Worm (Caenorhabditis elegans) whole organism, L3 larva: ENCODE results near the gene pfk-1.1.
A peak's percentile ranks its signal among the peaks of the same experiment; 100 is the strongest.

Experiments
- R02D3.7 ChIP-seq: fragments of 150-350 bp; optimal IDR thresholded peaks from 2 replicates; lab custom pipeline; 2014; ENCODE audit warnings: missing biosample characterization, missing genetic modification characterization
- ZK546.5 ChIP-seq: sonication (generic microtip); optimal IDR thresholded peaks from 2 replicates; lab custom pipeline; 2017; ENCODE audit warnings: missing biosample characterization, missing genetic modification characterization
- ama-1 ChIP-seq: fragments of 150-350 bp; optimal IDR thresholded peaks from 2 replicates; lab custom pipeline; 2018
- ceh-28 ChIP-seq: fragments of 150-350 bp; optimal IDR thresholded peaks from 2 replicates; lab custom pipeline; 2014; ENCODE audit warnings: missing biosample characterization, missing genetic modification reagents, missing genetic modification characterization
- ceh-9 ChIP-seq: sonication (generic microtip); optimal IDR thresholded peaks from 2 replicates; lab custom pipeline; 2018; ENCODE audit warnings: missing biosample characterization, missing genetic modification characterization
- egl-27 ChIP-seq: sonication (generic microtip); optimal IDR thresholded peaks from 4 replicates; lab custom pipeline; 2017; ENCODE audit warnings: missing biosample characterization, missing genetic modification reagents, missing genetic modification characterization
- elt-1 ChIP-seq: fragments of 150-350 bp; optimal IDR thresholded peaks from 2 replicates; lab custom pipeline; 2014; ENCODE audit warnings: missing biosample characterization, missing genetic modification characterization
- elt-2 ChIP-seq: sonication (generic microtip); optimal IDR thresholded peaks from 2 replicates; lab custom pipeline; 2016; ENCODE audit warnings: missing genetic modification reagents, mild to moderate bottlenecking, missing genetic modification characterization, missing compliant biosample characterization
- elt-3 ChIP-seq, 3 experiments: fragments of 150-350 bp in 1 of 3; sonication (generic microtip) in 2 of 3; optimal IDR thresholded peaks; 2 replicates in 2 of 3; 4 replicates in 1 of 3; lab custom pipeline; 2014 to 2017; ENCODE audit warnings: missing biosample characterization in 3 of 3, missing genetic modification characterization in 3 of 3
- fos-1 ChIP-seq: fragments of 150-350 bp; optimal IDR thresholded peaks from 2 replicates; lab custom pipeline; 2014; ENCODE audit warnings: missing biosample characterization, missing genetic modification characterization
- jun-1 ChIP-seq: fragments of 150-350 bp; optimal IDR thresholded peaks from 2 replicates; lab custom pipeline; 2014; ENCODE audit warnings: missing biosample characterization, missing genetic modification reagents, missing genetic modification characterization
- lin-15B ChIP-seq: fragments of 150-350 bp; optimal IDR thresholded peaks from 2 replicates; lab custom pipeline; 2014; ENCODE audit warnings: missing biosample characterization, missing genetic modification characterization
- lin-39 ChIP-seq: fragments of 150-350 bp; optimal IDR thresholded peaks from 2 replicates; lab custom pipeline; 2018; ENCODE audit warnings: missing biosample characterization, missing genetic modification reagents, missing genetic modification characterization
- nfya-1 ChIP-seq: sonication (generic microtip); optimal IDR thresholded peaks from 2 replicates; lab custom pipeline; 2017; ENCODE audit warnings: missing genetic modification characterization, mild to moderate bottlenecking, missing compliant biosample characterization, antibody characterized with exemption, moderate library complexity; ENCODE audit not compliant: insufficient read depth
- nhr-11 ChIP-seq: fragments of 150-350 bp; optimal IDR thresholded peaks from 2 replicates; lab custom pipeline; 2014; ENCODE audit warnings: missing biosample characterization, missing genetic modification characterization
- nhr-23 ChIP-seq: fragments of 150-350 bp; optimal IDR thresholded peaks from 2 replicates; lab custom pipeline; 2014; ENCODE audit warnings: missing biosample characterization, missing genetic modification reagents, missing genetic modification characterization
- nhr-237 ChIP-seq: fragments of 150-350 bp; optimal IDR thresholded peaks from 2 replicates; lab custom pipeline; 2014; ENCODE audit warnings: missing biosample characterization, missing genetic modification characterization
- nhr-25 ChIP-seq: sonication (generic microtip); optimal IDR thresholded peaks from 2 replicates; lab custom pipeline; 2017; ENCODE audit warnings: missing biosample characterization, missing genetic modification characterization
- nhr-76 ChIP-seq: fragments of 150-350 bp; sonication (generic microtip); optimal IDR thresholded peaks from 5 replicates; lab custom pipeline; 2014; ENCODE audit warnings: missing biosample characterization, missing genetic modification characterization
- nhr-77 ChIP-seq: fragments of 150-350 bp; optimal IDR thresholded peaks from 2 replicates; lab custom pipeline; 2014; ENCODE audit warnings: missing biosample characterization, missing genetic modification characterization
- pha-4 ChIP-seq: fragments of 150-350 bp; optimal IDR thresholded peaks from 2 replicates; lab custom pipeline; 2014; ENCODE audit warnings: missing biosample characterization, missing genetic modification reagents, missing genetic modification characterization
- sea-2 ChIP-seq: fragments of 150-350 bp; sonication (generic microtip); optimal IDR thresholded peaks from 4 replicates; lab custom pipeline; 2014; ENCODE audit warnings: missing biosample characterization, missing genetic modification reagents, missing genetic modification characterization
- snpc-4 ChIP-seq: fragments of 150-350 bp; optimal IDR thresholded peaks from 2 replicates; lab custom pipeline; 2014; ENCODE audit warnings: missing biosample characterization, missing genetic modification characterization
- unc-62 ChIP-seq: fragments of 150-350 bp; sonication (generic microtip); optimal IDR thresholded peaks from 4 replicates; lab custom pipeline; 2014; ENCODE audit warnings: missing biosample characterization, missing genetic modification reagents, missing genetic modification characterization
- zag-1 ChIP-seq: fragments of 150-350 bp; optimal IDR thresholded peaks from 2 replicates; lab custom pipeline; 2014; ENCODE audit warnings: missing biosample characterization, missing genetic modification characterization
- ztf-11 ChIP-seq: fragments of 150-350 bp; optimal IDR thresholded peaks from 2 replicates; lab custom pipeline; 2014; ENCODE audit warnings: missing biosample characterization, missing genetic modification characterization

pfk-1.1 gene

DNA sequence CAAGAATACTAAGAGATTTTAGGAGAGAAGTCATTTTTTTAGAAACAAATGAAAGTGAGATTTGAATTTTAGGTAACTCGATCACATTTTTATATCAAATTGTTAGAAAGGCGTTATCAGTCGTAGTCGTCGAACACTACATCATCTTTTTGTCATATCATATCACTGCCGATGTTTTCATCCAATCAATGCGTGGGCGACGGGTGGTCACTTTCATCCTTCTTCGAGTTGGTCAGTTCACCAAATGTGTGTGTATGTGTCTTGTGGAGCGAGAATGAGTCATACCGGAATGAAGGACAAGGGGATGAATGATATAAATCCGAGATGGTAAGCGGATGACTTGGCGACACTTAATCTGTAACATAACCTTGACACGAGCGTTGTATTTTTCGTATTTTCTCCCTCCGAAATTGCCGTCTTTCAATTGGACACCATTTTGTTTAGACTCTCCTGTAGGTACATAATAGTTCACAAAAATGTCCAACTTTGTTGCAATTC lies 5.9 kb downstream of the pfk-1.1 start, which contains the start of the genes Y41G9A.10 and Y41G9A.5:
Y41G9A.10 (minus strand) TSS at position 51 of the 498 bp plus-strand sequence.
Y41G9A.5 (plus strand) TSS at position 160 of the 498 bp plus-strand sequence.
- TF ChIP-seq ZK546.5 (tag; lab: Kevin White, UChicago) (no peak), nhr-11 (no peak), ceh-9 (tag; lab: Kevin White, UChicago) (no peak), snpc-4 (tag; lab: Kevin White, UChicago) (no peak), nhr-25 (tag; lab: Kevin White, UChicago) (peak; percentile 19), nhr-23 (tag; lab: Kevin White, UChicago) (peak; percentile 36), lin-39 (tag; lab: Kevin White, UChicago) (no peak), nhr-77 (tag; lab: Kevin White, UChicago) (no peak), elt-3 (tag; optimal IDR thresholded peaks at IDR 0.05; lab: Kevin White, UChicago) (peak in 2 of 3 experiments; percentile 40 to 63), nhr-237 (no peak), elt-1 (tag; lab: Kevin White, UChicago) (no peak), ama-1 (no peak)

DNA sequence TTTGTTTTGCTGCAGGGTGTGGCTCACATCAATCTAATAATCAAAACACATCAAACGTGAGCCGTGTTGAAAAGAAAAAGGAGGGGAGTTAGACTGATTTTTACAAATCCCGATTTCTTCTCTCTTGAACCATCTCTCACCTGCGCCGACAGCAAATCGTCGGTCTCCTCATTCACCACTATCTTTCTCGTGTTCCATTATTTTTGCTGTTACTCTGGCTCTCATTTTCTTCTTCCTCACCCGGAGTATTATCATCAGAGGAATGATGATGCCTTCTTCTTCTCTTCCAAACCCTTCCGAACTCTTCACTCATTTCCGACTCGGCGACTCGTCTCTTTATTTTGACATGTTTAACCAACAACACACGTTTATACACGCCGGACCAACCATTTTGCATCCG lies 9.6 kb downstream of the pfk-1.1 start:
- TF ChIP-seq unc-62 (GFP tag; lab: Kevin White, UChicago): peak; percentile 41
- no peak for TF ChIP-seq lin-15B (tag; lab: Kevin White, UChicago)
- no peak for TF ChIP-seq nhr-23 (tag; lab: Kevin White, UChicago)

DNA sequence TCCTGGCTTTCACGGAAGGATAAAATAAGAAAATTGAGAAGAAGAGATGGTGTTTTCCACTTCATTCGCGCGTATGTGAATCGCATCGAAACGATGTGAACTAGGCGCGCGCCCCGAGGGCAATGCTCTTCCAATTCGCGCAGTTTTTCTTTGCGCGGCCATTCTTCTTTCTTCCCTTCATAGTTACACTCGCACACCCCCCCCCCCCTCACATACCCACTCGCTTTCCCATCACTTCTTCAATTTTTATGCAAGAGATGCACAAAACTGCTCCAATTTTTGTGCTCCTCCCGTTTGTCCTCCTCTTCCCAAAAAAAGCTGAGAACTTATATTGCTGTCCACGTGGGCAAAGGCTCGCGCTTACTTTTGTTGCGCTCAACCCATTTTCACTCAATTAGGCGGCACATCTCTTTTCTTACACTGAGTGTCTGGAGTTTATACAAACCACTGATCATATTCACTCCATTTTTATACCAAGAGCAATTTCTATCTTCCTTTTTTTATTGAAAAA lies 12.9 kb downstream of the pfk-1.1 start:
- TF ChIP-seq nfya-1 (peak; percentile 7), ceh-28 (tag; lab: Kevin White, UChicago) (no peak)
- TF ChIP-seq, all 47 proteins: peak for 1

DNA sequence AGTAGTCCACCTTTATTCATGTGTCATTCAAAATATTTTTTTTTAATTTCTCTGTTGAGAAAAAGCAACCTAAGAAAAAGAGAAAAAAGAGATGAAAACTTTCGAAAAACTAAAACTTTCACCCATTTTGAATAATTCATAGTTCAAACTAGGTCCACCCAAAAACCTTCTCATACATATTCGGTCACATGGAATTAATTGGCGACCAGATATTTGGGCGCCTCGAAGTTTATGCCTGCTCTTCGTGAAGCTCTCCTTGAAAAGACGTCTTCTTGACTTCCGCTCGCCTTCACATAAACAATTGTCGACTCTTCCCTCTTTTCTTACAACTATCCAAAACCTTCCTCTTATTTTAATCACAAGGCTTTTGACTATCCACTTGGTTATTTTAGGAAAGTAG lies 15.0 kb downstream of the pfk-1.1 start:
- no peak for TF ChIP-seq sea-2 (GFP tag; lab: Kevin White, UChicago)
- no peak for TF ChIP-seq nhr-11
- TF ChIP-seq zag-1 (tag; lab: Kevin White, UChicago): no peak
- no peak for TF ChIP-seq jun-1
- no peak for TF ChIP-seq nhr-77 (tag; lab: Kevin White, UChicago)
- no peak for TF ChIP-seq egl-27 (tag; lab: Kevin White, UChicago)
- no peak for TF ChIP-seq nhr-23 (tag; lab: Kevin White, UChicago)
- TF ChIP-seq ceh-28 (tag; lab: Kevin White, UChicago): no peak
- TF ChIP-seq ceh-9 (tag; lab: Kevin White, UChicago): no peak
- no peak for TF ChIP-seq nhr-76
- TF ChIP-seq unc-62 (GFP tag; lab: Kevin White, UChicago): no peak
- no peak for TF ChIP-seq fos-1 (tag; lab: Kevin White, UChicago)
- TF ChIP-seq ama-1: no peak
- TF ChIP-seq R02D3.7 (tag; lab: Kevin White, UChicago): no peak
- TF ChIP-seq nhr-25 (tag; lab: Kevin White, UChicago): no peak

DNA sequence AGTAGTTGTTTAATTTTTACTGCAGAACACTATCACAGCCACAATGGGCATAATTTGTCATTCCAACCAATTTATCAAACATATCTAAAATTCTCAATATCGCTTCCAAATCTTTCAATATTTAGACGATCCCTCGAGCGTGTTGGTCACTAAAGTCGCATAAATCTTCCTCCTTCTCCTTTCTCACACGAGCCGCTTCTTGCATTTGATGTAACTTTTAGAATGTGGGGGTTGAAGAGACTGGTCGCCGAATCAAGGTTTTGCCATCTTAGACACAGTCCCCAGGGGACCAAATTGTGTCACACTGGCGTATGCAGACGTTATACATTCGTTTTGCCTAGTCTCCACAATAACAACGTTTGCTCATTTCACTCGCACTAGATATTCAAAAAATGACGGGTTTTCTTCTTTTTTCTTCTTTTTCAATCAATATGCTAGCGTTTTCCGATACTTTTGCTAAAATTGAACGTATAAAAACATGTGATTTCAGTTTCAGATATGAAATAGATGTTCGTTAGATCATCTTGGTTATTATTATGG lies 16.8 kb downstream of the pfk-1.1 start, which contains the start of gene gbb-1:
gbb-1 (plus strand) TSS at position 490 of the 540 bp plus-strand sequence.
- TF ChIP-seq elt-1 (tag; lab: Kevin White, UChicago): peak; percentile 19
- no peak for TF ChIP-seq nfya-1

DNA sequence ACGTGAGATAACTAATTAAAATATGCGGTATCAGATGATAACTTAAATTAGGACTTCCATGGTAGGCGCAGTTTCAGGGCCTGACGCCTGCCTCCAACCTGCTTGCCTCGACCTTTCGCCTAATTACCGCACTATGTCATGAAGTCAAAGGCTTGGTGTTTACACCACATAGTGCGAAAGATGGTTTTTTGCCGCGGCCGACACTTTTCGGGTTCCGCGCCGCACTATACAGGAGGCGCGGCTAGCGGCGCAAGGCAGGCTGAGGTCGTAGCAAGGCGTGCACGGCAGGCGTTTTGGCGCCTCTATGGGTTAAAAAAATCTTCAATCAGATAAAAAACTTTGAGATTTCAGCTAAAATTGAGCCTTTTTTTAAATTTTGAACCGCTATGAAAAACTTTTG lies 20.0 kb downstream of the pfk-1.1 start:
- peak; percentile 78 for TF ChIP-seq snpc-4 (tag; lab: Kevin White, UChicago)
- no peak for TF ChIP-seq ztf-11 (tag; lab: Kevin White, UChicago)

DNA sequence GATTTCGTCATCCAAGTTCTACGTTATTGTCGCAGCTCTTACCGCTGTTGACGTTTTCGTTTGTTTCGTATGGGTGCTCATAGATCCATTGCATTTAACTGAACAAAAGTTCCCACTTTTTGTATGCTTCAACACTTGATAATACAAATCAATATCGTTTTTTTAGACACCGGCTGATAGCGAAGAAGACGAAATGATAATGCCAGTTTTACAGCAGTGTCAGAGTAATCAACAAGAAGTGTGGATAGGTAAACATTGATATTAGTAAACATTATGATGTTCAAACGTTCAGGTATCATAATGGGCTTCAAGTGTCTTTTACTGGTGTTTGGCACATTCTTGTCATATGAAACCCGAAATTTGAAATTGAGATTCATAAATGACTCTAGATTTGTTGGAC lies 25.6 kb downstream of the pfk-1.1 start:
- TF ChIP-seq elt-1 (tag; lab: Kevin White, UChicago) (no peak), pha-4 (peak; percentile 62), elt-2 (peak; percentile 72)
